Fruit fly (Drosophila melanogaster): ENCODE results near the gene Ir31a.

- TF ChIP-seq Dll (optimal IDR thresholded peaks at IDR 0.05) (no peak), psq (optimal IDR thresholded peaks at IDR 0.05) (no peak)
Observed at dm6 chr2L:10396877-10397587, 8.3 kb upstream of the Ir31a start.
